Worm (Caenorhabditis elegans): ENCODE data around the gene C45G9.14.

DNA sequence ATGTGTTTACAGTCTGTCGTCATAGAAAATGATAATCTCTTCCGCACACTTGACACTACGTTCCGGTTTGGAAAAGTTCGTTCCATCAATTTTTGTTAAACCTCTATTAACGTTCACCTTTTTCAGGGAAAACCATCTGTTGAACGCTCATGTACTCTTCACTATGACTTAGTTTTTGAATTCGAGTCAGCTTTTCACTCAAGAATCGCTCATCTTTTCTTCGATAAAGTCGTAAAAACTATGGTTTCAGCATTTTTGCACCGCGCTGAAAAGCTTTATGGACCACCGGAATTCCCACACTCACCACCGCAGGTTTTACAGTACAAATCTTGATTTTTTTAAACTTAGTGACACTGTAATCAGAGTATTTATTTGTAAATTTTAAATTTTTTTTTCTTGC is 21.2 kb upstream of the C45G9.14 start:
- no peak for TF ChIP-seq R02D3.7 (tag; optimal IDR thresholded peaks at IDR 0.05)
- no peak for TF ChIP-seq pqm-1 (tag; optimal IDR thresholded peaks at IDR 0.05)
- no peak for TF ChIP-seq snpc-4 (tag; optimal IDR thresholded peaks at IDR 0.05)
- no peak for TF ChIP-seq daf-12 (tag; optimal IDR thresholded peaks at IDR 0.05)
- TF ChIP-seq elt-2 (tag; optimal IDR thresholded peaks at IDR 0.05): no peak
- TF ChIP-seq eor-1 (tag; optimal IDR thresholded peaks at IDR 0.05): no peak
- no peak for TF ChIP-seq ceh-82 (tag; optimal IDR thresholded peaks at IDR 0.05)
- TF ChIP-seq nhr-77 (tag; optimal IDR thresholded peaks at IDR 0.05): no peak
- no peak for TF ChIP-seq skn-1 (tag; optimal IDR thresholded peaks at IDR 0.05)
- no peak for TF ChIP-seq ceh-16 (tag; optimal IDR thresholded peaks at IDR 0.05)
- TF ChIP-seq unc-62 (GFP tag; optimal IDR thresholded peaks at IDR 0.05): no peak
- no peak for TF ChIP-seq nhr-11 (tag; optimal IDR thresholded peaks at IDR 0.05)
- TF ChIP-seq ZK546.5 (tag; optimal IDR thresholded peaks at IDR 0.05): no peak
